Worm (Caenorhabditis elegans) whole organism, young adult: Measurements from ENCODE around the gene tag-89.

Experiments
- B0019.2 ChIP-seq: fragments of 200-800 bp; sonication (Bioruptor generic); conservative IDR thresholded peaks from 2 replicates; pipeline ENCODE4 v1.3.6; 2022; ENCODE audit warnings: missing genetic modification reagents, missing genetic modification characterization, missing compliant biosample characterization
- B0336.3 ChIP-seq: fragments of 200-800 bp; sonication (Bioruptor generic); IDR thresholded peaks from 2 replicates; pipeline ENCODE4 v1.3.6; 2022; ENCODE audit warnings: missing genetic modification characterization, missing compliant biosample characterization
- C06A6.2 ChIP-seq: fragments of 200-800 bp; sonication (Bioruptor generic); conservative IDR thresholded peaks from 2 replicates; pipeline ENCODE4 v1.3.6; 2022; ENCODE audit warnings: missing genetic modification characterization, missing compliant biosample characterization
- C17E4.6 ChIP-seq: fragments of 200-800 bp; sonication (Bioruptor generic); IDR thresholded peaks from 2 replicates; pipeline ENCODE4 v1.3.6; 2022; ENCODE audit warnings: missing genetic modification reagents, missing genetic modification characterization, missing compliant biosample characterization
- F33H1.4 ChIP-seq: fragments of 200-800 bp; sonication (Bioruptor generic); IDR thresholded peaks from 2 replicates; pipeline ENCODE4 v1.3.6; 2022; ENCODE audit warnings: missing genetic modification reagents, missing genetic modification characterization, missing compliant biosample characterization
- K11D2.4 ChIP-seq: fragments of 200-800 bp; sonication (Bioruptor generic); IDR thresholded peaks from 2 replicates; pipeline ENCODE4 v1.3.6; 2022; ENCODE audit warnings: missing genetic modification reagents, missing genetic modification characterization, missing compliant biosample characterization
- attf-6 ChIP-seq: fragments of 200-800 bp; sonication (Bioruptor generic); IDR thresholded peaks from 2 replicates; pipeline ENCODE4 v1.3.6; 2022; ENCODE audit warnings: missing genetic modification reagents, missing genetic modification characterization, missing compliant biosample characterization
- bed-1 ChIP-seq: fragments of 200-800 bp; sonication (Bioruptor generic); IDR thresholded peaks from 2 replicates; pipeline ENCODE4 v1.3.6; 2022; ENCODE audit warnings: missing genetic modification reagents, missing genetic modification characterization, missing compliant biosample characterization
- chd-7 ChIP-seq: sonication (generic microtip); optimal IDR thresholded peaks from 2 replicates; lab custom pipeline; 2016; ENCODE audit warnings: mild to moderate bottlenecking, missing genetic modification characterization, moderate library complexity, missing compliant biosample characterization
- dox-1 ChIP-seq: fragments of 200-800 bp; sonication (Bioruptor generic); IDR thresholded peaks from 2 replicates; pipeline ENCODE4 v1.3.6; 2022; ENCODE audit warnings: missing genetic modification reagents, missing genetic modification characterization, missing compliant biosample characterization
- ets-4 ChIP-seq: fragments of 200-800 bp; sonication (Bioruptor generic); optimal IDR thresholded peaks from 2 replicates; lab custom pipeline; 2018; ENCODE audit warnings: mild to moderate bottlenecking, missing genetic modification characterization, missing compliant biosample characterization
- lin-26 ChIP-seq: fragments of 200-800 bp; sonication (Bioruptor generic); IDR thresholded peaks from 2 replicates; pipeline ENCODE4 v1.3.6; 2022; ENCODE audit warnings: missing genetic modification reagents, missing genetic modification characterization, missing compliant biosample characterization
- lin-54 ChIP-seq: fragments of 200-800 bp; sonication (Bioruptor generic); optimal IDR thresholded peaks from 2 replicates; lab custom pipeline; 2018; ENCODE audit warnings: mild to moderate bottlenecking, missing genetic modification characterization, missing compliant biosample characterization
- lir-1 ChIP-seq: fragments of 200-800 bp; sonication (Bioruptor generic); conservative IDR thresholded peaks from 2 replicates; pipeline ENCODE4 v1.3.6; 2022; ENCODE audit warnings: missing genetic modification reagents, missing genetic modification characterization, missing compliant biosample characterization
- lsl-1 ChIP-seq: fragments of 200-800 bp; sonication (Bioruptor generic); optimal IDR thresholded peaks from 2 replicates; lab custom pipeline; 2018; ENCODE audit warnings: mild to moderate bottlenecking, missing genetic modification characterization, moderate library complexity, missing compliant biosample characterization
- lsy-27 ChIP-seq: sonication (generic microtip); optimal IDR thresholded peaks from 2 replicates; lab custom pipeline; 2017; ENCODE audit warnings: missing genetic modification characterization, mild to moderate bottlenecking, missing compliant biosample characterization, antibody characterized with exemption, missing genotype, borderline replicate concordance; ENCODE audit not compliant: insufficient read depth
- mcd-1 ChIP-seq: fragments of 200-800 bp; sonication (Bioruptor generic); IDR thresholded peaks from 2 replicates; pipeline ENCODE4 v1.3.6; 2022; ENCODE audit warnings: missing genetic modification reagents, missing genetic modification characterization, missing compliant biosample characterization
- nfya-2 ChIP-seq: fragments of 200-800 bp; sonication (Bioruptor generic); IDR thresholded peaks from 2 replicates; pipeline ENCODE4 v1.3.6; 2022; ENCODE audit warnings: missing genetic modification reagents, missing genetic modification characterization, missing compliant biosample characterization
- nhr-120 ChIP-seq: fragments of 200-800 bp; sonication (Bioruptor generic); IDR thresholded peaks from 2 replicates; pipeline ENCODE4 v1.3.6; 2022; ENCODE audit warnings: missing genetic modification characterization, missing compliant biosample characterization
- nhr-80 ChIP-seq: sonication (generic microtip); optimal IDR thresholded peaks from 2 replicates; lab custom pipeline; 2016; ENCODE audit warnings: missing genetic modification characterization, missing compliant biosample characterization
- sea-2 ChIP-seq: fragments of 200-800 bp; sonication (Bioruptor generic); IDR thresholded peaks from 2 replicates; pipeline ENCODE4 v1.3.6; 2022; ENCODE audit warnings: missing genetic modification characterization, missing compliant biosample characterization
- sptf-2 ChIP-seq: fragments of 200-800 bp; sonication (Bioruptor generic); optimal IDR thresholded peaks from 2 replicates; lab custom pipeline; 2018; ENCODE audit warnings: mild to moderate bottlenecking, missing genetic modification characterization, missing compliant biosample characterization
- tlf-1 ChIP-seq: fragments of 200-800 bp; sonication (Bioruptor generic); optimal IDR thresholded peaks from 2 replicates; lab custom pipeline; 2018; ENCODE audit warnings: mild to moderate bottlenecking, missing genetic modification characterization, missing compliant biosample characterization
- unc-62 ChIP-seq: fragments of 150-350 bp; optimal IDR thresholded peaks from 2 replicates; lab custom pipeline; 2014; ENCODE audit warnings: missing biosample characterization, missing genetic modification reagents, missing genetic modification characterization
- ztf-18 ChIP-seq: sonication (generic microtip); optimal IDR thresholded peaks from 2 replicates; lab custom pipeline; 2016; ENCODE audit warnings: missing genotype, mild to moderate bottlenecking, missing genetic modification characterization, missing compliant biosample characterization
- ztf-25 ChIP-seq: fragments of 200-800 bp; sonication (Bioruptor generic); IDR thresholded peaks from 2 replicates; pipeline ENCODE4 v1.3.6; 2022; ENCODE audit warnings: missing genetic modification reagents, missing genetic modification characterization, missing compliant biosample characterization

tag-89 gene

ce11 chrIV:11433709-11434108 is 39.4 kb downstream of the tag-89 start (continued):
- no peak for TF ChIP-seq lsy-27 (tag; lab: Kevin White, UChicago)
- no peak for TF ChIP-seq ztf-25 (GFP tag; lab: Robert Waterston, UW)
- no peak for TF ChIP-seq chd-7 (tag; lab: Kevin White, UChicago)
- no peak for TF ChIP-seq B0336.3 (GFP tag; lab: Robert Waterston, UW)
- TF ChIP-seq lir-1, result no peak
- TF ChIP-seq K11D2.4, result no peak
- no peak for TF ChIP-seq tlf-1 (GFP tag; lab: Kevin White, UChicago)
- TF ChIP-seq sptf-2 (GFP tag; lab: Kevin White, UChicago), result no peak
- no peak for TF ChIP-seq C17E4.6
- TF ChIP-seq bed-1 (GFP tag; lab: Robert Waterston, UW), result no peak
- no peak for TF ChIP-seq nhr-120
- TF ChIP-seq F33H1.4 (GFP tag; lab: Robert Waterston, UW), result no peak; the same call in none of the 2 replicates
- no peak for TF ChIP-seq C06A6.2 (GFP tag; lab: Robert Waterston, UW)
- TF ChIP-seq B0019.2, result 0 out of 2 replicates have a peak, but pooled peaks have one; percentile 35

- TF ChIP-seq nhr-80 (tag; lab: Kevin White, UChicago) (peak; percentile 71), ets-4 (GFP tag; lab: Kevin White, UChicago) (peak; percentile 21), mcd-1 (GFP tag; lab: Robert Waterston, UW) (no peak), dox-1 (peak; percentile 41; the same call in 1 of the 2 replicates)
Measured at ce11 chrIV:11434575-11434974, 40.2 kb downstream of the tag-89 start.

- TF ChIP-seq attf-6 (GFP tag; lab: Robert Waterston, UW), result no peak
- TF ChIP-seq lin-54, result no peak
- no peak for TF ChIP-seq unc-62 (GFP tag; lab: Kevin White, UChicago)
- TF ChIP-seq ztf-18 (tag; lab: Kevin White, UChicago), result no peak
- no peak for TF ChIP-seq lin-26 (GFP tag; lab: Robert Waterston, UW)
- no peak for TF ChIP-seq sea-2
- TF ChIP-seq lsl-1, result no peak
Measured at ce11 chrIV:11435761-11436160, 41.4 kb downstream of the tag-89 start.

- TF ChIP-seq nfya-2 (GFP tag; lab: Robert Waterston, UW), result no peak
- peak; percentile 31 for TF ChIP-seq nhr-80 (tag; lab: Kevin White, UChicago)
Measured at ce11 chrIV:11438255-11438654, 43.9 kb downstream of the tag-89 start.
